Worm (Caenorhabditis elegans) whole organism, early embryonic: ENCODE measurements around the gene mat-3.

Experiments used
- B0310.2 ChIP-seq: sonication (generic microtip); optimal IDR thresholded peaks from 2 replicates; lab custom pipeline; 2016; ENCODE audit warnings: mild to moderate bottlenecking, missing genetic modification characterization, missing compliant biosample characterization
- F13C5.2 ChIP-seq: sonication (generic microtip); optimal IDR thresholded peaks from 2 replicates; lab custom pipeline; 2017; ENCODE audit warnings: mild to moderate bottlenecking, missing genetic modification characterization, inconsistent platforms, missing compliant biosample characterization
- aly-1 ChIP-seq: sonication (generic microtip); optimal IDR thresholded peaks from 2 replicates; lab custom pipeline; 2016; ENCODE audit warnings: missing genetic modification characterization, missing compliant biosample characterization
- ama-1 ChIP-seq: fragments of 150-350 bp; optimal IDR thresholded peaks from 2 replicates; lab custom pipeline; 2014
- ceh-36 ChIP-seq: sonication (generic microtip); optimal IDR thresholded peaks from 2 replicates; lab custom pipeline; 2016; ENCODE audit warnings: missing genetic modification characterization, inconsistent platforms, missing compliant biosample characterization
- ets-7 ChIP-seq: sonication (generic microtip); optimal IDR thresholded peaks from 2 replicates; lab custom pipeline; 2016; ENCODE audit warnings: missing genotype, missing genetic modification characterization, missing compliant biosample characterization
- flt-1 ChIP-seq: fragments of 200-800 bp; sonication (Bioruptor generic); IDR thresholded peaks from 2 replicates; pipeline ENCODE4 v1.3.6; 2022; ENCODE audit warnings: missing genetic modification characterization, missing compliant biosample characterization
- hmg-4 ChIP-seq: fragments of 200-800 bp; sonication (Bioruptor generic); optimal IDR thresholded peaks from 2 replicates; lab custom pipeline; 2018; ENCODE audit warnings: mild to moderate bottlenecking, missing genetic modification characterization, missing compliant biosample characterization
- pes-1 ChIP-seq: fragments of 200-800 bp; sonication (Bioruptor generic); IDR thresholded peaks from 2 replicates; pipeline ENCODE4 v1.3.6; 2022; ENCODE audit warnings: missing genetic modification reagents, missing genetic modification characterization, missing compliant biosample characterization
- scrt-1 ChIP-seq: fragments of 200-800 bp; sonication (Bioruptor generic); IDR thresholded peaks from 2 replicates; pipeline ENCODE4 v1.3.6; 2022; ENCODE audit warnings: missing genetic modification characterization, missing compliant biosample characterization
- sea-1 ChIP-seq: fragments of 200-800 bp; sonication (Bioruptor generic); conservative IDR thresholded peaks from 2 replicates; pipeline ENCODE4 v1.3.6; 2022; ENCODE audit warnings: missing genetic modification characterization, missing compliant biosample characterization
- tbx-11 ChIP-seq: fragments of 200-800 bp; sonication (Bioruptor generic); IDR thresholded peaks from 2 replicates; pipeline ENCODE4 v1.3.6; 2022; ENCODE audit warnings: missing genetic modification characterization, missing compliant biosample characterization
- tra-4 ChIP-seq: sonication (generic microtip); optimal IDR thresholded peaks from 2 replicates; lab custom pipeline; 2017; ENCODE audit warnings: missing genetic modification characterization, missing compliant biosample characterization

ce11 chrIII:429038-429437 is 46.2 kb upstream of the mat-3 start, which contains the start of gene cec-8:
- no peak for TF ChIP-seq ets-7
- TF ChIP-seq B0310.2 (tag; lab: Kevin White, UChicago): no peak
- TF ChIP-seq flt-1: no peak
- TF ChIP-seq pes-1: no peak
- no peak for TF ChIP-seq aly-1 (tag; lab: Kevin White, UChicago)
- no peak for TF ChIP-seq tra-4 (tag; lab: Kevin White, UChicago)
- TF ChIP-seq F13C5.2 (tag; lab: Kevin White, UChicago): no peak
- no peak for TF ChIP-seq tbx-11 (GFP tag; lab: Robert Waterston, UW)
- no peak for TF ChIP-seq scrt-1 (GFP tag; lab: Robert Waterston, UW)
- no peak for TF ChIP-seq ama-1
- TF ChIP-seq hmg-4 (GFP tag; lab: Kevin White, UChicago): no peak
- TF ChIP-seq ceh-36 (tag; lab: Kevin White, UChicago): no peak
- TF ChIP-seq sea-1: no peak
